In the genomic region with DNA sequence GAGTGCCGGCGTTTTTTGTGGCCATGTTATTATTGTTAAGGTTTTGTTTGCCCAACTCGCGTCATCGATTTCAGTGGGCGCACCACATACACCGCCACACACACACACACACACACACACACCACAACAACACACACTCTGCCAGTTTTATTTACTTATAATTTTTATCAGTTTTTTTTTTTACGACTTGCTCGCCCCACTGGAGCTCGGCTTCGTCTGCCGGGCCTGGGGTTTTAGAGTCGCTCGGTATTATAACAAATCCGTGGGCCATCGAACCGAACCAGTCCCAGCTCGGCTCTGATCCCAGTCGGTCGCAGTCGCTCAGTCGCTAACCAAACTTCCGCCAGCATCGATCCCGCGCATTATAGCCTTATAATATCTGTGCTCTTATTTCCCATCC, we compare ENCODE assay signal across 2 fruit fly cellular contexts.
TF ChIP-seq lines count a peak whose summit lies in the region.

No protein-coding gene starts in this region.

TF ChIP-seq in whole organism, embryonic, 481 proteins besides CTCF, POLR2A, EP300 and RAD21 (continued from another document):
- TF ChIP-seq chinmo (GFP tag; IDR thresholded peaks at IDR 0.05; lab: Robert Waterston, UW; ENCODE audit: partially characterized antibody) (peak; percentile 88; the same call in 2 of the 4 replicates), ap (GFP tag; IDR thresholded peaks at IDR 0.05; lab: Robert Waterston, UW) (no peak), CG4360 (GFP tag; IDR thresholded peaks at IDR 0.05; lab: Robert Waterston, UW) (peak; percentile 47), CG5180 (GFP tag; optimal IDR thresholded peaks at IDR 0.05; lab: Kevin White, UChicago) (peak; percentile 92), jigr1 (GFP tag; IDR thresholded peaks at IDR 0.05; lab: Robert Waterston, UW) (no peak), oc (tag; optimal IDR thresholded peaks at IDR 0.05; lab: Kevin White, UChicago) (peak; percentile 62), Xrp1 (GFP tag; IDR thresholded peaks at IDR 0.05; lab: Robert Waterston, UW) (0 out of 2 replicates have a peak, but pooled peaks have one; percentile 7), CG11093 (GFP tag; IDR thresholded peaks at IDR 0.05; lab: Robert Waterston, UW) (no peak), Dip3 (GFP tag; optimal IDR thresholded peaks at IDR 0.05; lab: Kevin White, UChicago) (no peak), CrebB (tag; optimal IDR thresholded peaks at IDR 0.05; lab: Kevin White, UChicago) (peak; percentile 48), zen2 (GFP tag; IDR thresholded peaks at IDR 0.05; lab: Robert Waterston, UW; ENCODE audit: partially characterized antibody) (peak; percentile 19; the same call in 1 of the 3 replicates), odd (GFP tag; optimal IDR thresholded peaks at IDR 0.05; lab: Kevin White, UChicago) (peak; percentile 23), CG13624 (GFP tag; optimal IDR thresholded peaks at IDR 0.05; lab: Kevin White, UChicago) (no peak), mirr (GFP tag; optimal IDR thresholded peaks at IDR 0.05; lab: Kevin White, UChicago) (peak; percentile 40), CG14441 (GFP tag; IDR thresholded peaks at IDR 0.05; lab: Robert Waterston, UW) (0 out of 2 replicates have a peak, but pooled peaks have one; percentile 6), vvl (GFP tag; IDR thresholded peaks at IDR 0.05; lab: Robert Waterston, UW) (peak; percentile 69; the same call in 1 of the 2 replicates), Pdp1 (GFP tag; optimal IDR thresholded peaks at IDR 0.05; lab: Kevin White, UChicago) (peak in 1 of 2 experiments; percentile 13), CG10267 (tag; optimal IDR thresholded peaks at IDR 0.05; lab: Kevin White, UChicago) (no peak), Adf1 (GFP tag; IDR thresholded peaks at IDR 0.05; lab: Robert Waterston, UW) (peak; percentile 44; the same call in 1 of the 2 replicates), CG7745 (tag; optimal IDR thresholded peaks at IDR 0.05; lab: Kevin White, UChicago) (peak; percentile 27), Side (GFP tag; optimal IDR thresholded peaks at IDR 0.05; lab: Kevin White, UChicago) (peak; percentile 31), CG12236 (GFP tag; optimal IDR thresholded peaks at IDR 0.05; lab: Kevin White, UChicago) (no peak), CG13894 (tag; optimal IDR thresholded peaks at IDR 0.05; lab: Kevin White, UChicago) (peak; percentile 81), rib (GFP tag; IDR thresholded peaks at IDR 0.05; lab: Robert Waterston, UW) (0 out of 2 replicates have a peak, but pooled peaks have one; percentile 18), sqz (GFP tag; optimal IDR thresholded peaks at IDR 0.05; lab: Kevin White, UChicago) (peak; percentile 93), CG7271 (tag; optimal IDR thresholded peaks at IDR 0.05; lab: Kevin White, UChicago) (no peak), so (GFP tag; IDR thresholded peaks at IDR 0.05; lab: Robert Waterston, UW) (peak; percentile 50; the same call in 1 of the 3 replicates), CG4328 (GFP tag; optimal IDR thresholded peaks at IDR 0.05; lab: Kevin White, UChicago) (no peak), BtbVII (GFP tag; optimal IDR thresholded peaks at IDR 0.05; lab: Kevin White, UChicago) (peak; percentile 56), B-H2 (GFP tag; optimal IDR thresholded peaks at IDR 0.05; lab: Kevin White, UChicago) (peak; percentile 1), E2f2 (GFP tag; IDR thresholded peaks at IDR 0.05; lab: Robert Waterston, UW) (peak; percentile 8; the same call in 1 of the 2 replicates), ci (GFP tag; IDR thresholded peaks at IDR 0.05; lab: Robert Waterston, UW) (0 out of 3 replicates have a peak, but pooled peaks have one; percentile 24), jing (GFP tag; optimal IDR thresholded peaks at IDR 0.05; lab: Kevin White, UChicago) (no peak), corto (GFP tag; optimal IDR thresholded peaks at IDR 0.05; lab: Kevin White, UChicago) (peak; percentile 35), sug (tag; optimal IDR thresholded peaks at IDR 0.05; lab: Kevin White, UChicago) (peak; percentile 72), CG10274 (GFP tag; optimal IDR thresholded peaks at IDR 0.05; lab: Kevin White, UChicago) (no peak), gce (GFP tag; IDR thresholded peaks at IDR 0.05; lab: Robert Waterston, UW) (0 out of 3 replicates have a peak, but pooled peaks have one; percentile 6), Oaz (GFP tag; IDR thresholded peaks at IDR 0.05; lab: Robert Waterston, UW) (no peak), CG10543 (GFP tag; optimal IDR thresholded peaks at IDR 0.05; lab: Kevin White, UChicago) (peak; percentile 88), CG34422 (GFP tag; IDR thresholded peaks at IDR 0.05; lab: Robert Waterston, UW) (peak; percentile 44; the same call in 1 of the 3 replicates), lbe (GFP tag; optimal IDR thresholded peaks at IDR 0.05; lab: Kevin White, UChicago) (no peak), Atf6 (GFP tag; IDR thresholded peaks at IDR 0.05; lab: Robert Waterston, UW) (peak; percentile 42; the same call in 1 of the 2 replicates), CG9876 (GFP tag; optimal IDR thresholded peaks at IDR 0.05; lab: Kevin White, UChicago) (no peak), cg (GFP tag; optimal IDR thresholded peaks at IDR 0.05; lab: Kevin White, UChicago) (peak; percentile 82), CG2199 (GFP tag; IDR thresholded peaks at IDR 0.05; lab: Robert Waterston, UW) (peak; percentile 61; the same call in 1 of the 3 replicates), dysf (GFP tag; IDR thresholded peaks at IDR 0.05; lab: Robert Waterston, UW) (0 out of 3 replicates have a peak, but pooled peaks have one; percentile 23), CG42726 (GFP tag; IDR thresholded peaks at IDR 0.05; lab: Robert Waterston, UW; ENCODE audit: partially characterized antibody) (0 out of 2 replicates have a peak, but pooled peaks have one; percentile 37), CG15514 (GFP tag; optimal IDR thresholded peaks at IDR 0.05; lab: Kevin White, UChicago) (peak; percentile 54), CG2116 (GFP tag; optimal IDR thresholded peaks at IDR 0.05; lab: Kevin White, UChicago) (peak; percentile 5), CG2875 (GFP tag; optimal IDR thresholded peaks at IDR 0.05; lab: Kevin White, UChicago) (peak; percentile 17), kni (GFP tag; optimal IDR thresholded peaks at IDR 0.05; lab: Kevin White, UChicago) (peak; percentile 88)

TF ChIP-seq in whole organism, prepupa, 60 proteins besides CTCF, POLR2A, EP300 and RAD21 (continued from another document):
- TF ChIP-seq Eip75B (GFP tag; optimal IDR thresholded peaks at IDR 0.05; lab: Kevin White, UChicago) (peak; percentile 68), Lpt (GFP tag; optimal IDR thresholded peaks at IDR 0.05; lab: Kevin White, UChicago) (peak; percentile 50), OdsH (GFP tag; optimal IDR thresholded peaks at IDR 0.05; lab: Kevin White, UChicago) (no peak), Hr39 (GFP tag; optimal IDR thresholded peaks at IDR 0.05; lab: Kevin White, UChicago) (no peak), CG34406 (GFP tag; optimal IDR thresholded peaks at IDR 0.05; lab: Kevin White, UChicago) (no peak), Met (GFP tag; optimal IDR thresholded peaks at IDR 0.05; lab: Kevin White, UChicago) (no peak), acj6 (GFP tag; optimal IDR thresholded peaks at IDR 0.05; lab: Kevin White, UChicago) (no peak), Ets21C (GFP tag; optimal IDR thresholded peaks at IDR 0.05; lab: Kevin White, UChicago) (no peak), CG6808 (GFP tag; optimal IDR thresholded peaks at IDR 0.05; lab: Kevin White, UChicago) (peak; percentile 70), CG32006 (GFP tag; optimal IDR thresholded peaks at IDR 0.05; lab: Kevin White, UChicago) (no peak), cyc (GFP tag; optimal IDR thresholded peaks at IDR 0.05; lab: Kevin White, UChicago) (no peak), fd85E (GFP tag; optimal IDR thresholded peaks at IDR 0.05; lab: Kevin White, UChicago) (no peak), CG11294 (GFP tag; IDR thresholded peaks at IDR 0.05; lab: Robert Waterston, UW) (no peak), Ets96B (tag; optimal IDR thresholded peaks at IDR 0.05; lab: Kevin White, UChicago) (no peak), CG8119 (GFP tag; IDR thresholded peaks at IDR 0.05; lab: Robert Waterston, UW) (peak; percentile 60; the same call in 2 of the 3 replicates), CG8319 (GFP tag; optimal IDR thresholded peaks at IDR 0.05; lab: Kevin White, UChicago) (no peak), topi (GFP tag; optimal IDR thresholded peaks at IDR 0.05; lab: Kevin White, UChicago) (no peak), CG11762 (GFP tag; optimal IDR thresholded peaks at IDR 0.05; lab: Kevin White, UChicago; ENCODE audit: insufficient read depth) (no peak), CG16779 (tag; optimal IDR thresholded peaks at IDR 0.05; lab: Kevin White, UChicago) (no peak), fkh (GFP tag; optimal IDR thresholded peaks at IDR 0.05; lab: Kevin White, UChicago) (peak; percentile 93), pdm3 (GFP tag; optimal IDR thresholded peaks at IDR 0.05; lab: Kevin White, UChicago) (no peak), net (GFP tag; optimal IDR thresholded peaks at IDR 0.05; lab: Kevin White, UChicago) (no peak), Sox14 (GFP tag; optimal IDR thresholded peaks at IDR 0.05; lab: Kevin White, UChicago) (no peak), esn (GFP tag; optimal IDR thresholded peaks at IDR 0.05; lab: Kevin White, UChicago) (peak; percentile 20), Blimp-1 (GFP tag; optimal IDR thresholded peaks at IDR 0.05; lab: Kevin White, UChicago) (peak; percentile 32), eg (GFP tag; IDR thresholded peaks at IDR 0.05; lab: Robert Waterston, UW) (no peak; the same call in 2 of the 3 replicates), salr (GFP tag; optimal IDR thresholded peaks at IDR 0.05; lab: Kevin White, UChicago) (no peak), vri (GFP tag; optimal IDR thresholded peaks at IDR 0.05; lab: Kevin White, UChicago) (peak; percentile 71), Eip93F (GFP tag; optimal IDR thresholded peaks at IDR 0.05; lab: Kevin White, UChicago) (no peak), CG10669 (GFP tag; optimal IDR thresholded peaks at IDR 0.05; lab: Kevin White, UChicago) (no peak), CG4318 (GFP tag; optimal IDR thresholded peaks at IDR 0.05; lab: Kevin White, UChicago) (no peak), svp (GFP tag; lab: Kevin White, UChicago) (peak; percentile 91), CG6163 (GFP tag; IDR thresholded peaks at IDR 0.05; lab: Robert Waterston, UW) (no peak), Hr38 (GFP tag; optimal IDR thresholded peaks at IDR 0.05; lab: Kevin White, UChicago) (no peak), fd59A (GFP tag; optimal IDR thresholded peaks at IDR 0.05; lab: Kevin White, UChicago) (no peak), lz (GFP tag; optimal IDR thresholded peaks at IDR 0.05; lab: Kevin White, UChicago) (no peak), CG6276 (GFP tag; optimal IDR thresholded peaks at IDR 0.05; lab: Kevin White, UChicago) (no peak), CG31627 (GFP tag; optimal IDR thresholded peaks at IDR 0.05; lab: Kevin White, UChicago) (no peak), spab (GFP tag; optimal IDR thresholded peaks at IDR 0.05; lab: Kevin White, UChicago) (no peak)
